Worm (Caenorhabditis elegans): ENCODE data around the gene str-166.

The str-166 gene

ce11 chrIV:4883984-4884383 lies at the start of gene str-166:
Gene str-166, plus strand, starts transcription at chrIV:4884284.
- TF ChIP-seq ceh-91 (GFP tag; IDR thresholded peaks at IDR 0.05) (no peak), dox-1 (GFP tag; IDR thresholded peaks at IDR 0.05) (no peak), rpc-1 (optimal IDR thresholded peaks at IDR 0.05) (no peak), rpc-1 (tag; optimal IDR thresholded peaks at IDR 0.05) (no peak), madf-6 (GFP tag; IDR thresholded peaks at IDR 0.05) (no peak), nhr-27 (tag; optimal IDR thresholded peaks at IDR 0.05) (no peak), fkh-3 (tag; optimal IDR thresholded peaks at IDR 0.05) (no peak), mes-4 (tag; optimal IDR thresholded peaks at IDR 0.05) (no peak), tbp1 (GFP tag; optimal IDR thresholded peaks at IDR 0.05) (no peak), ztf-6 (GFP tag; IDR thresholded peaks at IDR 0.05) (no peak), F57C9.4 (tag; optimal IDR thresholded peaks at IDR 0.05) (no peak), aptf-2 (GFP tag; conservative IDR thresholded peaks at IDR 0.05) (no peak), nhr-179 (tag; optimal IDR thresholded peaks at IDR 0.05) (no peak), nhr-80 (tag; optimal IDR thresholded peaks at IDR 0.05) (no peak), let-526 (GFP tag; IDR thresholded peaks at IDR 0.05) (no peak), tbx-9 (tag; optimal IDR thresholded peaks at IDR 0.05; ENCODE audit: borderline replicate concordance) (no peak), ceh-58 (GFP tag; IDR thresholded peaks at IDR 0.05) (no peak), rcor-1 (GFP tag; IDR thresholded peaks at IDR 0.05) (no peak), Y95B8A.8 (GFP tag; IDR thresholded peaks at IDR 0.05) (no peak), mcd-1 (GFP tag; IDR thresholded peaks at IDR 0.05) (no peak), snpc-1.1 (tag; optimal IDR thresholded peaks at IDR 0.05; ENCODE audit: insufficient read depth) (no peak)

ce11 chrIV:4842030-4842429 lies 42.1 kb upstream of the str-166 start:
- TF ChIP-seq nhr-80 (tag; optimal IDR thresholded peaks at IDR 0.05), result peak; percentile 61
- TF ChIP-seq hmg-1.2 (GFP tag; IDR thresholded peaks at IDR 0.05), result no peak

ce11 chrIV:4846793-4847192 lies 37.3 kb upstream of the str-166 start, which contains the start of gene tat-2:
Gene tat-2, minus strand, starts transcription at chrIV:4846893.
- no peak for TF ChIP-seq cebp-2 (GFP tag; IDR thresholded peaks at IDR 0.05)

- TF ChIP-seq egrh-3 (GFP tag; IDR thresholded peaks at IDR 0.05), result no peak
- no peak for TF ChIP-seq lin-54 (GFP tag; optimal IDR thresholded peaks at IDR 0.05)
- no peak for TF ChIP-seq lsy-27 (tag; optimal IDR thresholded peaks at IDR 0.05; ENCODE audit: borderline replicate concordance, insufficient read depth)
- no peak for TF ChIP-seq F23B12.7 (tag; optimal IDR thresholded peaks at IDR 0.05; ENCODE audit: insufficient read depth)
- no peak for TF ChIP-seq unc-130 (GFP tag; optimal IDR thresholded peaks at IDR 0.05)
- no peak for TF ChIP-seq zim-3 (tag; optimal IDR thresholded peaks at IDR 0.05)
- TF ChIP-seq F52B5.7 (tag; optimal IDR thresholded peaks at IDR 0.05), result no peak
- no peak for TF ChIP-seq lsl-1 (GFP tag; optimal IDR thresholded peaks at IDR 0.05)
- no peak for TF ChIP-seq tbp1 (GFP tag; optimal IDR thresholded peaks at IDR 0.05)
- no peak for TF ChIP-seq nhr-27 (tag; optimal IDR thresholded peaks at IDR 0.05)
- no peak for TF ChIP-seq dpl-1 (GFP tag; optimal IDR thresholded peaks at IDR 0.05)
- no peak for TF ChIP-seq D2030.7 (GFP tag; IDR thresholded peaks at IDR 0.05)
- TF ChIP-seq zfh-2 (GFP tag; conservative IDR thresholded peaks at IDR 0.05), result no peak
- no peak for TF ChIP-seq ceh-58 (GFP tag; IDR thresholded peaks at IDR 0.05)
- no peak for TF ChIP-seq B0336.3 (GFP tag; IDR thresholded peaks at IDR 0.05)
- TF ChIP-seq xnd-1 (tag; optimal IDR thresholded peaks at IDR 0.05), result no peak
- TF ChIP-seq attf-5 (GFP tag; optimal IDR thresholded peaks at IDR 0.05), result no peak
- no peak for TF ChIP-seq pha-4 (tag; optimal IDR thresholded peaks at IDR 0.05)
- TF ChIP-seq ztf-22 (GFP tag; optimal IDR thresholded peaks at IDR 0.05), result no peak
- no peak for TF ChIP-seq aptf-3 (GFP tag; IDR thresholded peaks at IDR 0.05)
Observed at ce11 chrIV:4856195-4856594, 27.9 kb upstream of the str-166 start, which contains the start of gene Y17G9A.2. Gene Y17G9A.2, minus strand, starts transcription at chrIV:4856295.

Measured in whole organism, young adult.